Fruit fly (Drosophila melanogaster) whole organism, embryonic: ENCODE data around the gene CG13248.
A peak's percentile ranks its signal among the peaks of the same experiment; 100 is the strongest.

Experiments
- ATbp ChIP-seq: fragments of 200-800 bp; sonication (Bioruptor generic); optimal IDR thresholded peaks from 2 replicates; lab custom pipeline; 2017; ENCODE audit warnings: missing biosample characterization, mild to moderate bottlenecking, missing genetic modification characterization, missing genetic modification reagents
- Blimp-1 ChIP-seq: fragments of 200-800 bp; sonication (Bioruptor generic); optimal IDR thresholded peaks from 3 replicates; lab custom pipeline; 2018; ENCODE audit warnings: missing biosample characterization, missing genetic modification characterization, mild to moderate bottlenecking, moderate library complexity, missing genetic modification reagents
- CG10209 ChIP-seq: fragments of 200-800 bp; sonication (Bioruptor generic); optimal IDR thresholded peaks from 3 replicates; lab custom pipeline; 2017; ENCODE audit warnings: missing biosample characterization, mild to moderate bottlenecking, missing genetic modification characterization, missing genetic modification reagents
- CG10565 ChIP-seq: fragments of 200-800 bp; sonication (Bioruptor generic); optimal IDR thresholded peaks from 3 replicates; lab custom pipeline; 2016; ENCODE audit warnings: missing biosample characterization, mild to moderate bottlenecking, missing genetic modification characterization
- CG10654 ChIP-seq: fragments of 200-800 bp; sonication (Bioruptor generic); optimal IDR thresholded peaks from 2 replicates; lab custom pipeline; 2016; ENCODE audit warnings: missing biosample characterization, missing genetic modification characterization
- CG11398 ChIP-seq: fragments of 200-800 bp; sonication (Bioruptor generic); optimal IDR thresholded peaks from 2 replicates; lab custom pipeline; 2016; ENCODE audit warnings: missing biosample characterization, missing genetic modification characterization
- CG11504 ChIP-seq: fragments of 200-800 bp; sonication (Bioruptor generic); optimal IDR thresholded peaks from 3 replicates; lab custom pipeline; 2019; ENCODE audit warnings: missing biosample characterization, mild to moderate bottlenecking, missing genetic modification characterization, moderate library complexity
- CG11696 ChIP-seq: fragments of 200-800 bp; sonication (Bioruptor generic); IDR thresholded peaks from 2 replicates; pipeline ENCODE4 v1.3.6; 2022; ENCODE audit warnings: missing biosample characterization, missing genetic modification characterization
- CG12071 ChIP-seq: fragments of 200-800 bp; sonication (Bioruptor generic); optimal IDR thresholded peaks from 3 replicates; lab custom pipeline; 2018; ENCODE audit warnings: missing biosample characterization, mild to moderate bottlenecking, missing genetic modification characterization
- CG12104 ChIP-seq: fragments of 200-800 bp; sonication (Bioruptor generic); optimal IDR thresholded peaks from 3 replicates; lab custom pipeline; 2016; ENCODE audit warnings: missing biosample characterization, missing genetic modification characterization
- CG13296 ChIP-seq: fragments of 200-800 bp; sonication (Bioruptor generic); optimal IDR thresholded peaks from 3 replicates; lab custom pipeline; 2018; ENCODE audit warnings: missing biosample characterization, mild to moderate bottlenecking, missing genetic modification characterization
- CG15514 ChIP-seq: fragments of 200-800 bp; sonication (Bioruptor generic); optimal IDR thresholded peaks from 3 replicates; lab custom pipeline; 2017; ENCODE audit warnings: missing biosample characterization, missing genetic modification characterization, mild to moderate bottlenecking, moderate library complexity, missing genetic modification reagents
- CG1603 ChIP-seq: fragments of 200-800 bp; sonication (Bioruptor generic); optimal IDR thresholded peaks from 2 replicates; lab custom pipeline; 2019; ENCODE audit warnings: missing biosample characterization, mild to moderate bottlenecking, missing genetic modification characterization, moderate library complexity
- CG17912 ChIP-seq: fragments of 200-800 bp; sonication (Bioruptor generic); optimal IDR thresholded peaks from 2 replicates; lab custom pipeline; 2018; ENCODE audit warnings: missing biosample characterization, mild to moderate bottlenecking, missing genetic modification characterization
- CG1792 ChIP-seq: fragments of 200-800 bp; sonication (Bioruptor generic); optimal IDR thresholded peaks from 2 replicates; lab custom pipeline; 2016; ENCODE audit warnings: missing biosample characterization, missing genetic modification characterization
- CG34422 ChIP-seq: fragments of 200-800 bp; sonication (Bioruptor generic); IDR thresholded peaks from 3 replicates; pipeline ENCODE4 v1.3.6; 2022; ENCODE audit warnings: missing biosample characterization, missing genetic modification characterization
- CG4404 ChIP-seq: fragments of 200-800 bp; sonication (Bioruptor generic); IDR thresholded peaks from 2 replicates; pipeline ENCODE4 v1.3.6; 2022; ENCODE audit warnings: missing biosample characterization, missing genetic modification characterization
- CG4424 ChIP-seq: fragments of 200-800 bp; sonication (Bioruptor generic); optimal IDR thresholded peaks from 3 replicates; lab custom pipeline; 2016; ENCODE audit warnings: missing biosample characterization, missing genetic modification characterization
- CG4854 ChIP-seq: fragments of 200-800 bp; sonication (Bioruptor generic); optimal IDR thresholded peaks from 2 replicates; lab custom pipeline; 2016; ENCODE audit warnings: missing biosample characterization, missing genetic modification characterization, inconsistent platforms
- CG7987 ChIP-seq: fragments of 200-800 bp; sonication (Bioruptor generic); optimal IDR thresholded peaks from 2 replicates; lab custom pipeline; 2018; ENCODE audit warnings: missing biosample characterization, mild to moderate bottlenecking, missing genetic modification characterization, moderate library complexity
- CG8089 ChIP-seq: fragments of 200-800 bp; sonication (Bioruptor generic); optimal IDR thresholded peaks from 3 replicates; lab custom pipeline; 2016; ENCODE audit warnings: missing biosample characterization, missing genetic modification characterization
- CG8388 ChIP-seq: fragments of 200-800 bp; sonication (Bioruptor generic); optimal IDR thresholded peaks from 2 replicates; lab custom pipeline; 2019; ENCODE audit warnings: missing biosample characterization, mild to moderate bottlenecking, missing genetic modification characterization, moderate library complexity
- CoRest ChIP-seq: fragments of 200-800 bp; sonication (Bioruptor generic); optimal IDR thresholded peaks from 3 replicates; lab custom pipeline; 2018; ENCODE audit warnings: missing biosample characterization, mild to moderate bottlenecking, missing genetic modification characterization, moderate library complexity
- D ChIP-seq, 2 experiments: fragments of 200-800 bp in 1 of 2; fragments of >200 bp in 1 of 2; sonication (Bioruptor generic) in 1 of 2; optimal IDR thresholded peaks; 2 replicates in 1 of 2; 3 replicates in 1 of 2; lab custom pipeline; 2017; ENCODE audit warnings: mild to moderate bottlenecking in 1 of 2, missing biosample characterization in 1 of 2, missing genetic modification characterization in 1 of 2, missing genetic modification reagents in 1 of 2
- Ets97D ChIP-seq: fragments of 200-800 bp; sonication (Bioruptor generic); optimal IDR thresholded peaks from 3 replicates; lab custom pipeline; 2016; ENCODE audit warnings: missing biosample characterization, missing genetic modification characterization
- HLHmδ ChIP-seq: fragments of 200-800 bp; sonication (Bioruptor generic); optimal IDR thresholded peaks from 2 replicates; lab custom pipeline; 2018; ENCODE audit warnings: missing biosample characterization, mild to moderate bottlenecking, missing genetic modification characterization, moderate library complexity
- Hmx ChIP-seq: fragments of 200-800 bp; sonication (Bioruptor generic); optimal IDR thresholded peaks from 2 replicates; lab custom pipeline; 2016; ENCODE audit warnings: missing biosample characterization, missing genetic modification characterization
- MBD-R2 ChIP-seq: fragments of 200-800 bp; sonication (Bioruptor generic); IDR thresholded peaks from 2 replicates; pipeline ENCODE4 v1.3.6; 2022; ENCODE audit warnings: missing biosample characterization, missing genetic modification characterization
- Med ChIP-seq: fragments of 200-800 bp; sonication (Bioruptor generic); peaks from one replicate; lab custom pipeline; 2016; ENCODE audit warnings: missing biosample characterization, missing genetic modification characterization, mild to moderate bottlenecking, inconsistent platforms, moderate library complexity
- Nf-YA ChIP-seq: fragments of 200-800 bp; sonication (Bioruptor generic); IDR thresholded peaks from 2 replicates; pipeline ENCODE4 v1.3.6; 2022; ENCODE audit warnings: missing biosample characterization, missing genetic modification characterization
- Ptx1 ChIP-seq: fragments of 200-800 bp; sonication (Bioruptor generic); IDR thresholded peaks from 2 replicates; pipeline ENCODE4 v1.3.6; 2022; ENCODE audit warnings: missing biosample characterization, missing genetic modification characterization
- Spps ChIP-seq: fragments of 200-800 bp; sonication (Bioruptor generic); optimal IDR thresholded peaks from 2 replicates; lab custom pipeline; 2018; ENCODE audit warnings: missing biosample characterization, mild to moderate bottlenecking, missing genetic modification characterization
- Usf ChIP-seq: fragments of 200-800 bp; sonication (Bioruptor generic); optimal IDR thresholded peaks from 2 replicates; lab custom pipeline; 2017; ENCODE audit warnings: missing genotype, missing biosample characterization, missing genetic modification characterization
- chif ChIP-seq, 2 experiments: fragments of 200-800 bp; sonication (Bioruptor generic); optimal IDR thresholded peaks; 3 replicates each; lab custom pipeline; 2016; ENCODE audit warnings: missing biosample characterization in 2 of 2, missing genetic modification characterization in 2 of 2
- dmrt99B ChIP-seq: fragments of 200-800 bp; sonication (Bioruptor generic); optimal IDR thresholded peaks from 2 replicates; lab custom pipeline; 2018; ENCODE audit warnings: missing biosample characterization, mild to moderate bottlenecking, missing genetic modification characterization, moderate library complexity
- dpn ChIP-seq, 2 experiments: fragments of 200-800 bp; sonication (Bioruptor generic); optimal IDR thresholded peaks; 3 replicates each; lab custom pipeline; 2016; ENCODE audit warnings: missing biosample characterization in 2 of 2, missing genetic modification characterization in 2 of 2
- ewg ChIP-seq: fragments of 200-800 bp; sonication (Bioruptor generic); optimal IDR thresholded peaks from 3 replicates; lab custom pipeline; 2017; ENCODE audit warnings: mild to moderate bottlenecking, missing biosample characterization, missing genetic modification reagents, missing genetic modification characterization
- fd96Cb ChIP-seq: fragments of 200-800 bp; sonication (Bioruptor generic); optimal IDR thresholded peaks from 2 replicates; lab custom pipeline; 2018; ENCODE audit warnings: missing biosample characterization, mild to moderate bottlenecking, missing genetic modification characterization, moderate library complexity
- hb ChIP-seq: fragments of 200-800 bp; sonication (Bioruptor generic); IDR thresholded peaks from 3 replicates; pipeline ENCODE4 v1.3.6; 2022; ENCODE audit warnings: missing biosample characterization, missing genetic modification characterization; ENCODE audit not compliant: partially characterized antibody
- insv ChIP-seq, 2 experiments: fragments of 200-800 bp; sonication (Bioruptor generic); optimal IDR thresholded peaks; 3 replicates each; lab custom pipeline; 2016 to 2018; ENCODE audit warnings: missing biosample characterization in 2 of 2, missing genetic modification characterization in 2 of 2
- lov ChIP-seq, 2 experiments: fragments of 200-800 bp in 1 of 2; fragments of >200 bp in 1 of 2; sonication (Bioruptor generic) in 1 of 2; IDR thresholded peaks in 1 of 2; optimal IDR thresholded peaks in 1 of 2; 2 replicates in 1 of 2; 3 replicates in 1 of 2; pipeline versions ENCODE4 v1.3.6 to Lab custom; 2017 to 2022; ENCODE audit warnings: missing biosample characterization in 1 of 2, missing genetic modification characterization in 1 of 2
- phol ChIP-seq: fragments of 200-800 bp; sonication (Bioruptor generic); optimal IDR thresholded peaks from 3 replicates; lab custom pipeline; 2018; ENCODE audit warnings: missing biosample characterization, mild to moderate bottlenecking, missing genetic modification characterization, moderate library complexity
- repo ChIP-seq: fragments of 200-800 bp; sonication (Bioruptor generic); optimal IDR thresholded peaks from 2 replicates; lab custom pipeline; 2016; ENCODE audit warnings: missing biosample characterization, missing genetic modification characterization
- sim ChIP-seq: fragments of 200-800 bp; sonication (Bioruptor generic); IDR thresholded peaks from 2 replicates; pipeline ENCODE4 v1.3.6; 2022; ENCODE audit warnings: missing biosample characterization, missing genetic modification characterization
- sisA ChIP-seq: fragments of 200-800 bp; sonication (Bioruptor generic); IDR thresholded peaks from 2 replicates; pipeline ENCODE4 v1.3.6; 2022; ENCODE audit warnings: missing biosample characterization, missing genetic modification characterization
- slou ChIP-seq: fragments of 200-800 bp; sonication (Bioruptor generic); optimal IDR thresholded peaks from 3 replicates; lab custom pipeline; 2016; ENCODE audit warnings: missing biosample characterization, missing genetic modification characterization
- sr ChIP-seq: fragments of 200-800 bp; sonication (Bioruptor generic); IDR thresholded peaks from 3 replicates; pipeline ENCODE4 v1.3.6; 2022; ENCODE audit warnings: missing biosample characterization, missing genetic modification characterization
- toy ChIP-seq: fragments of 200-800 bp; sonication (Bioruptor generic); IDR thresholded peaks from 2 replicates; pipeline ENCODE4 v1.3.6; 2022; ENCODE audit warnings: missing biosample characterization, missing genetic modification characterization
- zfh1 ChIP-seq: fragments of 200-800 bp; sonication (Bioruptor generic); IDR thresholded peaks from 3 replicates; pipeline ENCODE4 v1.3.6; 2022; ENCODE audit warnings: missing biosample characterization, missing genetic modification characterization

CG13248 gene

dm6 chr3L:20447957-20448356 lies 37.6 kb upstream of the CG13248 start (continued):
- no peak for TF ChIP-seq hb (GFP tag; lab: Robert Waterston, UW)
- TF ChIP-seq CG10565, result no peak
- TF ChIP-seq CG12071, result peak; percentile 67
- no peak for TF ChIP-seq Usf (GFP tag; lab: Kevin White, UChicago)
- no peak for TF ChIP-seq Ets97D (GFP tag; lab: Kevin White, UChicago)
- no peak for TF ChIP-seq CG8089 (GFP tag; lab: Kevin White, UChicago)
- TF ChIP-seq CG12104 (GFP tag; lab: Kevin White, UChicago), result no peak
- TF ChIP-seq CG10209 (GFP tag; lab: Kevin White, UChicago), result peak; percentile 39
- no peak for TF ChIP-seq lov (optimal IDR thresholded peaks at IDR 0.05; lab: Kevin White, UChicago)
- TF ChIP-seq lov (GFP tag; IDR thresholded peaks at IDR 0.05; lab: Robert Waterston, UW), result no peak
- peak; percentile 61 for TF ChIP-seq CG15514 (GFP tag; lab: Kevin White, UChicago)
- TF ChIP-seq Nf-YA (GFP tag; lab: Robert Waterston, UW), result no peak
- TF ChIP-seq D (optimal IDR thresholded peaks at IDR 0.05; lab: Kevin White, UChicago), result no peak
- no peak for TF ChIP-seq D (GFP tag; optimal IDR thresholded peaks at IDR 0.05; lab: Kevin White, UChicago)
- peak; percentile 52 for TF ChIP-seq ATbp (GFP tag; lab: Kevin White, UChicago)
- TF ChIP-seq CG10654, result no peak
- no peak for TF ChIP-seq Hmx
- no peak for TF ChIP-seq slou (GFP tag; lab: Kevin White, UChicago)
- TF ChIP-seq CG13296 (GFP tag; lab: Kevin White, UChicago), result peak; percentile 69
- TF ChIP-seq repo, result no peak
- no peak for TF ChIP-seq chif (GFP tag; optimal IDR thresholded peaks at IDR 0.05; lab: Kevin White, UChicago)
- TF ChIP-seq CG4854 (GFP tag; lab: Kevin White, UChicago), result no peak
- TF ChIP-seq ewg, result no peak

dm6 chr3L:20447337-20447736 lies 37.0 kb upstream of the CG13248 start:
- TF ChIP-seq CG11696 (no peak), HLHmδ (GFP tag; lab: Kevin White, UChicago) (peak; percentile 80), sim (GFP tag; lab: Robert Waterston, UW) (0 out of 2 replicates have a peak, but pooled peaks have one; percentile 17), MBD-R2 (GFP tag; lab: Robert Waterston, UW) (no peak), CG7987 (GFP tag; lab: Kevin White, UChicago) (no peak), dpn (GFP tag; optimal IDR thresholded peaks at IDR 0.05; lab: Kevin White, UChicago) (peak in 1 of 2 experiments; percentile 22), CG17912 (no peak), CG4404 (0 out of 2 replicates have a peak, but pooled peaks have one; percentile 33), toy (GFP tag; lab: Robert Waterston, UW) (0 out of 2 replicates have a peak, but pooled peaks have one; percentile 6), CG8388 (peak; percentile 35), CG4424 (GFP tag; lab: Kevin White, UChicago) (peak; percentile 25), Blimp-1 (peak; percentile 44), Ptx1 (GFP tag; lab: Robert Waterston, UW) (0 out of 2 replicates have a peak, but pooled peaks have one; percentile 23), CG34422 (no peak), CG11504 (tag; lab: Kevin White, UChicago) (peak; percentile 37), dmrt99B (tag; lab: Kevin White, UChicago) (peak; percentile 50), sr (GFP tag; lab: Robert Waterston, UW) (0 out of 3 replicates have a peak, but pooled peaks have one; percentile 18), zfh1 (GFP tag; lab: Robert Waterston, UW) (peak; percentile 59; the same call in 2 of the 3 replicates), insv (GFP tag; optimal IDR thresholded peaks at IDR 0.05; lab: Kevin White, UChicago) (no peak), CoRest (tag; lab: Kevin White, UChicago) (peak; percentile 26), CG11398 (GFP tag; lab: Kevin White, UChicago) (no peak), Spps (tag; lab: Kevin White, UChicago) (peak; percentile 34), phol (tag; lab: Kevin White, UChicago) (peak; percentile 54), CG1792 (GFP tag; lab: Kevin White, UChicago) (no peak), CG1603 (tag; lab: Kevin White, UChicago) (peak; percentile 61), fd96Cb (tag; lab: Kevin White, UChicago) (peak; percentile 36), sisA (GFP tag; lab: Robert Waterston, UW) (peak; percentile 45), Med (GFP tag; lab: Kevin White, UChicago) (peak; percentile 55)
